Worm (Caenorhabditis elegans): ENCODE results near the gene snf-11.

DNA sequence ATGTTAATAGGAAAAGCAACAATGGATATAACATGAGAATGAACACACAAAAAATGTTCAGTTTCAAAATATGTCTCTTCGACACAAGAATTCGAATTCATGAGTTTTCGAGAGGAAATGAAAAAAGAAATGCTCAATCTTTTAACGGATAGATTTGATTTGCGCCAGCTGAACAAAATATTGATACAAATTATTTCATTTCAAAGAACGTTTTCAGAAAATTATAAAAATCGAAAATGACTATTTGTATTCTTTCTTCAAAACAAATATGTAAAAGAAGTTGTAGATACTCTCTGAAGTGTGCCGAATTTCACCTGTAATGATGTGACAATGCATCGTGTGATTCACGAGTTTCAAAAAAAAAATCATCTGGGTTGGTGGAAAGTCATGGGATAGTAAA is 7.7 kb downstream of the snf-11 start, which contains the start of gene srh-47:
- TF ChIP-seq nhr-76 (tag; optimal IDR thresholded peaks at IDR 0.05): no peak
- no peak for TF ChIP-seq nhr-28 (tag; optimal IDR thresholded peaks at IDR 0.05)
- no peak for TF ChIP-seq pha-4 (tag; optimal IDR thresholded peaks at IDR 0.05)
- TF ChIP-seq nhr-237 (tag; optimal IDR thresholded peaks at IDR 0.05): no peak
- no peak for TF ChIP-seq unc-62 (GFP tag; optimal IDR thresholded peaks at IDR 0.05)
- no peak for TF ChIP-seq cnd-1 (tag; optimal IDR thresholded peaks at IDR 0.05)
